Worm (Caenorhabditis elegans) whole organism, L4 larva: ENCODE data around the gene cdr-3.

Source experiments
- ceh-32 ChIP-seq: sonication (generic microtip); optimal IDR thresholded peaks from 2 replicates; lab custom pipeline; 2016; ENCODE audit warnings: mild to moderate bottlenecking, missing genetic modification characterization, missing compliant biosample characterization; ENCODE audit not compliant: poor library complexity
- lsy-2 ChIP-seq, 2 experiments: fragments of 150-350 bp in 1 of 2; sonication (generic microtip) in 1 of 2; optimal IDR thresholded peaks; 2 replicates each; lab custom pipeline; 2014 to 2017; ENCODE audit warnings: missing biosample characterization in 2 of 2, missing genetic modification characterization in 2 of 2
- nhr-6 ChIP-seq: fragments of 150-350 bp; optimal IDR thresholded peaks from 2 replicates; lab custom pipeline; 2014; ENCODE audit warnings: missing biosample characterization, missing genetic modification characterization
- nhr-76 ChIP-seq: fragments of 150-350 bp; optimal IDR thresholded peaks from 2 replicates; lab custom pipeline; 2014; ENCODE audit warnings: missing biosample characterization, missing genetic modification characterization
- pqm-1 ChIP-seq: sonication (generic microtip); optimal IDR thresholded peaks from 2 replicates; lab custom pipeline; 2017; ENCODE audit warnings: missing biosample characterization, missing genetic modification characterization
- set-16 ChIP-seq: fragments of 200-800 bp; sonication (Bioruptor generic); IDR thresholded peaks from 2 replicates; pipeline ENCODE4 v1.3.6; 2022; ENCODE audit warnings: missing genetic modification reagents, missing genetic modification characterization, missing compliant biosample characterization
- spr-1 ChIP-seq: sonication (generic microtip); optimal IDR thresholded peaks from 2 replicates; lab custom pipeline; 2016; ENCODE audit warnings: mild to moderate bottlenecking, missing genetic modification characterization, missing compliant biosample characterization
- zag-1 ChIP-seq: fragments of 150-350 bp; optimal IDR thresholded peaks from 2 replicates; lab custom pipeline; 2014; ENCODE audit warnings: missing biosample characterization, missing genetic modification characterization

ce11 chrV:12441420-12441819 lies 24.2 kb upstream of the cdr-3 start, which contains the start of gene pals-37:
- TF ChIP-seq nhr-6 (tag; lab: Kevin White, UChicago) (no peak), nhr-76 (tag; lab: Kevin White, UChicago) (no peak), lsy-2 (tag; optimal IDR thresholded peaks at IDR 0.05; lab: Kevin White, UChicago) (no peak), set-16 (no peak), ceh-32 (tag; lab: Kevin White, UChicago) (no peak), spr-1 (tag; lab: Kevin White, UChicago) (no peak), zag-1 (tag; lab: Kevin White, UChicago) (no peak), pqm-1 (tag; lab: Kevin White, UChicago) (no peak)
